Fruit fly (Drosophila melanogaster) S2 (cell line): Measurements from ENCODE around the gene CG5381.

Experiments
- CG8478 ChIP-seq: fragments of >200 bp; optimal IDR thresholded peaks from 2 replicates; lab custom pipeline; 2018
- CTCF ChIP-seq, 2 experiments: fragments of >200 bp; optimal IDR thresholded peaks; 2 replicates each; lab custom pipeline; 2018

DNA sequence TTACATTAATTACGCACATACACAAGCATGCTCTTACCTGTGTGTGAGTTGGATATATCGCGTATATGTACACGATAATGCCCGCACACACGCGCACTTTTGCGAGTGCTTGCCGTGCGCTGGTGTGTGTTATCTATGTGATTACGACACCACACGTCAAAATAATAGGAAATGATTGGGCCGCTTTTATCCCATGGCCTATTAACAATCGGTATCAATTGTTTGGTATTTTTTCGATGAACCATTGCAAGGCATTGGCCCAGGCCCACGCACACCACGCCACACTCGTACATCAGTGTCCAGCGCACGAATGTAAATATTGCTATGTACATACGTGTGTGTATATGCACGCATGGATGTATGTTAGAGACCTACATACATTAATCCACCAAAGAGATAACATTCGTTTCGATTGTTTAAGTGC lies 12.0 kb upstream of the CG5381 start:
- TF ChIP-seq CTCF (optimal IDR thresholded peaks at IDR 0.05; lab: Kevin White, UChicago) (no peak), CG8478 (no peak)
